Fruit fly (Drosophila melanogaster) whole organism, embryonic: ENCODE data around the gene CG14982.

Experiments used
- Antp ChIP-seq: fragments of 200-800 bp; sonication (Bioruptor generic); optimal IDR thresholded peaks from 3 replicates; lab custom pipeline; 2016; ENCODE audit warnings: missing biosample characterization, missing genetic modification characterization
- Atf6 ChIP-seq: fragments of 200-800 bp; sonication (Bioruptor generic); IDR thresholded peaks from 2 replicates; pipeline ENCODE4 v1.3.6; 2022; ENCODE audit warnings: missing biosample characterization, missing genetic modification characterization
- Awh ChIP-seq: fragments of 200-800 bp; sonication (Bioruptor generic); IDR thresholded peaks from 2 replicates; pipeline ENCODE4, ENCODE4 v1.3.6; 2022; ENCODE audit warnings: missing biosample characterization, missing genetic modification characterization
- B-H2 ChIP-seq: fragments of 200-800 bp; sonication (Bioruptor generic); optimal IDR thresholded peaks from 2 replicates; lab custom pipeline; 2018; ENCODE audit warnings: missing biosample characterization, mild to moderate bottlenecking, missing genetic modification characterization
- Bdp1 ChIP-seq: fragments of 200-800 bp; sonication (Bioruptor generic); optimal IDR thresholded peaks from 3 replicates; lab custom pipeline; 2016; ENCODE audit warnings: missing biosample characterization, missing genetic modification characterization
- CG10209 ChIP-seq: fragments of 200-800 bp; sonication (Bioruptor generic); optimal IDR thresholded peaks from 3 replicates; lab custom pipeline; 2017; ENCODE audit warnings: missing biosample characterization, mild to moderate bottlenecking, missing genetic modification characterization, missing genetic modification reagents
- CG11247 ChIP-seq: fragments of 200-800 bp; sonication (Bioruptor generic); IDR thresholded peaks from 2 replicates; pipeline ENCODE4 v1.3.6; 2022; ENCODE audit warnings: missing biosample characterization, missing genetic modification characterization
- CG12219 ChIP-seq: fragments of 200-800 bp; sonication (Bioruptor generic); optimal IDR thresholded peaks from 3 replicates; lab custom pipeline; 2018; ENCODE audit warnings: missing biosample characterization, mild to moderate bottlenecking, missing genetic modification characterization
- CG12391 ChIP-seq: fragments of 200-800 bp; sonication (Bioruptor generic); optimal IDR thresholded peaks from 3 replicates; lab custom pipeline; 2018; ENCODE audit warnings: missing biosample characterization, mild to moderate bottlenecking, missing genetic modification characterization, moderate library complexity
- CG12769 ChIP-seq: fragments of 200-800 bp; sonication (Bioruptor generic); optimal IDR thresholded peaks from 2 replicates; lab custom pipeline; 2019; ENCODE audit warnings: missing biosample characterization, mild to moderate bottlenecking, missing genetic modification characterization, moderate library complexity
- CG13287 ChIP-seq: fragments of 200-800 bp; sonication (Bioruptor generic); IDR thresholded peaks from 2 replicates; pipeline ENCODE4 v1.3.6; 2022; ENCODE audit warnings: missing biosample characterization, missing genetic modification characterization; ENCODE audit not compliant: partially characterized antibody
- CG13775 ChIP-seq: fragments of 200-800 bp; sonication (Bioruptor generic); optimal IDR thresholded peaks from 3 replicates; lab custom pipeline; 2017; ENCODE audit warnings: missing biosample characterization, mild to moderate bottlenecking, missing genetic modification characterization
- CG1832 ChIP-seq: fragments of 200-800 bp; sonication (Bioruptor generic); optimal IDR thresholded peaks from 2 replicates; lab custom pipeline; 2017; ENCODE audit warnings: missing biosample characterization, mild to moderate bottlenecking, missing genetic modification characterization, inconsistent platforms
- CG2202 ChIP-seq: fragments of 200-800 bp; sonication (Bioruptor generic); optimal IDR thresholded peaks from 2 replicates; lab custom pipeline; 2018; ENCODE audit warnings: missing biosample characterization, mild to moderate bottlenecking, missing genetic modification characterization
- CG6175 ChIP-seq: fragments of 200-800 bp; sonication (Bioruptor generic); IDR thresholded peaks from 3 replicates; pipeline ENCODE4 v1.3.6; 2022; ENCODE audit warnings: missing biosample characterization, missing genetic modification characterization
- CG6813 ChIP-seq: fragments of 200-800 bp; sonication (Bioruptor generic); optimal IDR thresholded peaks from 2 replicates; lab custom pipeline; 2017; ENCODE audit warnings: missing biosample characterization, missing genetic modification characterization, mild to moderate bottlenecking, moderate library complexity, missing genetic modification reagents
- CG7357 ChIP-seq: fragments of 200-800 bp; sonication (Bioruptor generic); IDR thresholded peaks from 3 replicates; pipeline ENCODE4 v1.3.6; 2022; ENCODE audit warnings: missing biosample characterization, missing genetic modification characterization
- CG7786 ChIP-seq: fragments of 200-800 bp; sonication (Bioruptor generic); optimal IDR thresholded peaks from 2 replicates; lab custom pipeline; 2016; ENCODE audit warnings: missing biosample characterization, missing genetic modification characterization
- CG8281 ChIP-seq: fragments of 200-800 bp; sonication (Bioruptor generic); optimal IDR thresholded peaks from 2 replicates; lab custom pipeline; 2018; ENCODE audit warnings: missing biosample characterization, mild to moderate bottlenecking, missing genetic modification characterization, moderate library complexity
- CG9876 ChIP-seq: fragments of 200-800 bp; sonication (Bioruptor generic); optimal IDR thresholded peaks from 2 replicates; lab custom pipeline; 2016; ENCODE audit warnings: missing biosample characterization, missing genetic modification characterization
- Chrac-16 ChIP-seq: fragments of 200-800 bp; sonication (Bioruptor generic); optimal IDR thresholded peaks from 3 replicates; lab custom pipeline; 2016; ENCODE audit warnings: missing biosample characterization, missing genetic modification characterization
- CoRest ChIP-seq: fragments of 200-800 bp; sonication (Bioruptor generic); optimal IDR thresholded peaks from 3 replicates; lab custom pipeline; 2018; ENCODE audit warnings: missing biosample characterization, mild to moderate bottlenecking, missing genetic modification characterization, moderate library complexity
- Dfd ChIP-seq, 2 experiments: fragments of >200 bp; optimal IDR thresholded peaks; 2 replicates each; lab custom pipeline; 2017; ENCODE audit warnings: missing biosample characterization in 2 of 2, missing genetic modification characterization in 2 of 2
- Gug ChIP-seq: fragments of 200-800 bp; sonication (Bioruptor generic); IDR thresholded peaks from 4 replicates; pipeline ENCODE4 v1.3.6; 2022; ENCODE audit warnings: missing biosample characterization, missing genetic modification characterization
- HLH4C ChIP-seq: fragments of 200-800 bp; sonication (Bioruptor generic); IDR thresholded peaks from 3 replicates; pipeline ENCODE4 v1.3.6; 2022; ENCODE audit warnings: missing biosample characterization, missing genetic modification characterization; ENCODE audit not compliant: partially characterized antibody
- HLHmδ ChIP-seq: fragments of 200-800 bp; sonication (Bioruptor generic); optimal IDR thresholded peaks from 2 replicates; lab custom pipeline; 2018; ENCODE audit warnings: missing biosample characterization, mild to moderate bottlenecking, missing genetic modification characterization, moderate library complexity
- Hmr ChIP-seq: fragments of 200-800 bp; sonication (Bioruptor generic); optimal IDR thresholded peaks from 3 replicates; lab custom pipeline; 2017; ENCODE audit warnings: mild to moderate bottlenecking, missing biosample characterization, missing genetic modification reagents, missing genetic modification characterization
- Myb ChIP-seq: fragments of 200-800 bp; sonication (Bioruptor generic); optimal IDR thresholded peaks from 2 replicates; lab custom pipeline; 2016; ENCODE audit warnings: missing biosample characterization, missing genetic modification characterization
- Optix ChIP-seq: fragments of 200-800 bp; sonication (Bioruptor generic); IDR thresholded peaks from 3 replicates; pipeline ENCODE4 v1.3.6; 2022; ENCODE audit warnings: missing biosample characterization, missing genetic modification characterization
- Six4 ChIP-seq: fragments of 200-800 bp; sonication (Bioruptor generic); optimal IDR thresholded peaks from 2 replicates; lab custom pipeline; 2016; ENCODE audit warnings: missing biosample characterization, missing genetic modification characterization
- Spps ChIP-seq: fragments of 200-800 bp; sonication (Bioruptor generic); optimal IDR thresholded peaks from 2 replicates; lab custom pipeline; 2018; ENCODE audit warnings: missing biosample characterization, mild to moderate bottlenecking, missing genetic modification characterization
- YL-1 ChIP-seq: fragments of 200-800 bp; sonication (Bioruptor generic); optimal IDR thresholded peaks from 3 replicates; lab custom pipeline; 2017; ENCODE audit warnings: missing biosample characterization, mild to moderate bottlenecking, missing genetic modification characterization
- abd-A ChIP-seq: fragments of 200-800 bp; sonication (Bioruptor generic); optimal IDR thresholded peaks from 3 replicates; lab custom pipeline; 2019; ENCODE audit warnings: missing biosample characterization, mild to moderate bottlenecking, missing genetic modification characterization, moderate library complexity
- btn ChIP-seq: fragments of 200-800 bp; sonication (Bioruptor generic); optimal IDR thresholded peaks from 2 replicates; lab custom pipeline; 2016; ENCODE audit warnings: missing biosample characterization, missing genetic modification characterization
- crp ChIP-seq, 2 experiments: fragments of 200-800 bp; sonication (Bioruptor generic); optimal IDR thresholded peaks; 2 replicates in 1 of 2; 3 replicates in 1 of 2; lab custom pipeline; 2017; ENCODE audit warnings: missing biosample characterization in 2 of 2, missing genetic modification characterization in 2 of 2, mild to moderate bottlenecking in 1 of 2, moderate library complexity in 1 of 2
- dm ChIP-seq: fragments of 200-800 bp; sonication (Bioruptor generic); optimal IDR thresholded peaks from 3 replicates; lab custom pipeline; 2016; ENCODE audit warnings: missing biosample characterization, missing genetic modification characterization
- ewg ChIP-seq: fragments of 200-800 bp; sonication (Bioruptor generic); optimal IDR thresholded peaks from 3 replicates; lab custom pipeline; 2017; ENCODE audit warnings: mild to moderate bottlenecking, missing biosample characterization, missing genetic modification reagents, missing genetic modification characterization
- exex ChIP-seq: fragments of 200-800 bp; sonication (Bioruptor generic); optimal IDR thresholded peaks from 4 replicates; lab custom pipeline; 2018; ENCODE audit warnings: missing biosample characterization, mild to moderate bottlenecking, missing genetic modification characterization, moderate library complexity
- eyg ChIP-seq: fragments of 200-800 bp; sonication (Bioruptor generic); optimal IDR thresholded peaks from 3 replicates; lab custom pipeline; 2016; ENCODE audit warnings: missing biosample characterization, missing genetic modification characterization
- gce ChIP-seq: fragments of 200-800 bp; sonication (Bioruptor generic); IDR thresholded peaks from 3 replicates; pipeline ENCODE4 v1.3.6; 2022; ENCODE audit warnings: missing biosample characterization, missing genetic modification characterization
- gcm2 ChIP-seq: fragments of 200-800 bp; sonication (Bioruptor generic); optimal IDR thresholded peaks from 2 replicates; lab custom pipeline; 2016; ENCODE audit warnings: missing biosample characterization, missing genetic modification characterization
- gem ChIP-seq: fragments of 200-800 bp; sonication (Bioruptor generic); optimal IDR thresholded peaks from 2 replicates; lab custom pipeline; 2019; ENCODE audit warnings: missing biosample characterization, mild to moderate bottlenecking, missing genetic modification characterization, moderate library complexity
- mld ChIP-seq: fragments of 200-800 bp; sonication (Bioruptor generic); IDR thresholded peaks from 3 replicates; pipeline ENCODE4 v1.3.6; 2022; ENCODE audit warnings: missing biosample characterization, missing genetic modification characterization; ENCODE audit not compliant: partially characterized antibody
- odd ChIP-seq: fragments of 200-800 bp; sonication (Bioruptor generic); optimal IDR thresholded peaks from 2 replicates; lab custom pipeline; 2017; ENCODE audit warnings: missing biosample characterization, mild to moderate bottlenecking, missing genetic modification characterization
- otp ChIP-seq: fragments of 200-800 bp; sonication (Bioruptor generic); IDR thresholded peaks from 3 replicates; pipeline ENCODE4, ENCODE4 v1.3.6; 2022; ENCODE audit warnings: missing biosample characterization, missing genetic modification characterization
- pho ChIP-seq: fragments of 200-800 bp; sonication (Bioruptor generic); optimal IDR thresholded peaks from 2 replicates; lab custom pipeline; 2016; ENCODE audit warnings: missing biosample characterization, missing genetic modification characterization
- psq ChIP-seq: fragments of 200-800 bp; sonication (Bioruptor generic); optimal IDR thresholded peaks from 2 replicates; lab custom pipeline; 2017; ENCODE audit warnings: missing biosample characterization, missing genetic modification characterization
- pzg ChIP-seq: fragments of 200-800 bp; sonication (Bioruptor generic); optimal IDR thresholded peaks from 3 replicates; lab custom pipeline; 2018; ENCODE audit warnings: missing biosample characterization, mild to moderate bottlenecking, missing genetic modification characterization, moderate library complexity
- sens-2 ChIP-seq: fragments of 200-800 bp; sonication (Bioruptor generic); IDR thresholded peaks from 2 replicates; pipeline ENCODE4 v1.3.6; 2022; ENCODE audit warnings: missing biosample characterization, missing genetic modification characterization
- trem ChIP-seq: fragments of 200-800 bp; optimal IDR thresholded peaks from 3 replicates; lab custom pipeline; 2019; ENCODE audit warnings: missing biosample characterization, mild to moderate bottlenecking, missing genetic modification characterization, moderate library complexity
- unc-4 ChIP-seq: fragments of 200-800 bp; sonication (Bioruptor generic); IDR thresholded peaks from 2 replicates; pipeline ENCODE4 v1.3.6; 2022; ENCODE audit warnings: missing biosample characterization, missing genetic modification characterization; ENCODE audit not compliant: partially characterized antibody
- wor ChIP-seq: fragments of 200-800 bp; sonication (Bioruptor generic); IDR thresholded peaks from 2 replicates; pipeline ENCODE4 v1.3.6; 2022; ENCODE audit warnings: missing biosample characterization, missing genetic modification characterization

The CG14982 gene

dm6 chr3L:3896553-3897034 lies 45.9 kb upstream of the CG14982 start, which contains the start of the genes Gr63a and Lamtor4 (continued):
- TF ChIP-seq HLHmδ (GFP tag; lab: Kevin White, UChicago) (peak; percentile 1), YL-1 (GFP tag; lab: Kevin White, UChicago) (peak; percentile 45), CG6813 (GFP tag; lab: Kevin White, UChicago) (no peak), Awh (GFP tag; lab: Robert Waterston, UW) (no peak), Dfd (GFP tag; optimal IDR thresholded peaks at IDR 0.05; lab: Kevin White, UChicago) (no peak), CG2202 (tag; lab: Kevin White, UChicago) (no peak), Myb (peak; percentile 47), CoRest (peak; percentile 19), wor (no peak), btn (GFP tag; lab: Kevin White, UChicago) (peak; percentile 24), CG10209 (GFP tag; lab: Kevin White, UChicago) (no peak), Chrac-16 (GFP tag; lab: Kevin White, UChicago) (no peak), CG12769 (tag; lab: Kevin White, UChicago) (peak; percentile 27), otp (GFP tag; lab: Robert Waterston, UW) (no peak), ewg (GFP tag; lab: Kevin White, UChicago) (no peak), CG6175 (GFP tag; lab: Robert Waterston, UW) (no peak), CG12219 (no peak), dm (peak; percentile 47), gce (GFP tag; lab: Robert Waterston, UW) (no peak), gcm2 (GFP tag; lab: Kevin White, UChicago) (no peak), B-H2 (peak; percentile 50), gem (no peak), Antp (GFP tag; lab: Kevin White, UChicago) (no peak), CG9876 (GFP tag; lab: Kevin White, UChicago) (no peak), CG12391 (tag; lab: Kevin White, UChicago) (no peak), CG11247 (peak; percentile 13; the same call in 1 of the 2 replicates), Atf6 (GFP tag; lab: Robert Waterston, UW) (no peak), CG13775 (GFP tag; lab: Kevin White, UChicago) (no peak), abd-A (no peak), Six4 (GFP tag; lab: Kevin White, UChicago) (no peak), Optix (GFP tag; lab: Robert Waterston, UW) (no peak), Bdp1 (GFP tag; lab: Kevin White, UChicago) (peak; percentile 25), odd (no peak), CG8281 (tag; lab: Kevin White, UChicago) (no peak), crp (GFP tag; optimal IDR thresholded peaks at IDR 0.05; lab: Kevin White, UChicago) (no peak), Hmr (peak; percentile 55), pzg (peak; percentile 88), psq (GFP tag; lab: Kevin White, UChicago) (no peak), trem (tag; lab: Kevin White, UChicago) (peak; percentile 85)

dm6 chr3L:3898978-3899377 lies 43.5 kb upstream of the CG14982 start, which contains the start of gene Ccz1:
Ccz1 (minus strand) TSS chr3L:3899156.
- TF ChIP-seq exex (tag; lab: Kevin White, UChicago), result no peak
- TF ChIP-seq sens-2 (GFP tag; lab: Robert Waterston, UW), result no peak
- TF ChIP-seq unc-4 (GFP tag; lab: Robert Waterston, UW), result no peak
- no peak for TF ChIP-seq CG1832 (GFP tag; lab: Kevin White, UChicago)
- peak; percentile 37 for TF ChIP-seq CG6813 (GFP tag; lab: Kevin White, UChicago)
- no peak for TF ChIP-seq CG13287 (GFP tag; lab: Robert Waterston, UW)
- TF ChIP-seq Gug (GFP tag; lab: Robert Waterston, UW), result peak; percentile 28; the same call in 1 of the 4 replicates
- peak; percentile 82 for TF ChIP-seq pho (GFP tag; lab: Kevin White, UChicago)
- TF ChIP-seq mld, result no peak
- peak; percentile 61 for TF ChIP-seq CG7786
- TF ChIP-seq CG7357 (GFP tag; lab: Robert Waterston, UW), result 0 out of 3 replicates have a peak, but pooled peaks have one; percentile 12
- peak; percentile 69 for TF ChIP-seq eyg
- no peak for TF ChIP-seq HLH4C (GFP tag; lab: Robert Waterston, UW)
- TF ChIP-seq Spps (tag; lab: Kevin White, UChicago), result peak; percentile 24
